3 fruit fly cellular contexts compared by ENCODE assay signal in the genomic region with DNA sequence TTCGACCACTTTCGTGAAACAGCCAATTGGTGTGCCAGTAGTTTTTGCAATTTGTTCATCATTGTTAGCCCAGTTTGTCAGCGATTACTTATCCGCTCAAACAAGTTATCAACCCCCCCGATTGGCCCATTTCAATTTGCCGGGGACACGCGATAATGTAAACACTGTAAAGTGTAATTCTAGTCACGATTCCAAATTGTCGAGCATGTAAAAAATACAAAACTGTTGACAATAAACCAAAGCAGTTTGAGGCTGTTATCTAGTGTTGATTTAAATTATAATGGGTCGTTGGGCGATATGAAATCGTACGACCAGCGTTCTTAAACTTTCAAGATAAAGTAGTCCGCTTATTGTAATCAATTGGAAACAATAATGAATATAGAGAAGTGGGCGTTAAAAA.
TF ChIP-seq lines count a peak whose summit lies in the region.

No protein-coding gene starts in this region.

- no peak for TF ChIP-seq CTCF in whole organism, embryonic (GFP tag; optimal IDR thresholded peaks at IDR 0.05; lab: Kevin White, UChicago)

TF ChIP-seq in whole organism, adult, 20 proteins besides CTCF, POLR2A, EP300 and RAD21:
- TF ChIP-seq kay (GFP tag; lab: Kevin White, UChicago; ENCODE audit: borderline replicate concordance) (no peak), cic (GFP tag; optimal IDR thresholded peaks at IDR 0.05; lab: Kevin White, UChicago) (peak; percentile 85), Mnt (GFP tag; optimal IDR thresholded peaks at IDR 0.05; lab: Kevin White, UChicago) (peak; percentile 8), CG33017 (tag; optimal IDR thresholded peaks at IDR 0.05; lab: Kevin White, UChicago) (peak; percentile 30), CG12768 (GFP tag; optimal IDR thresholded peaks at IDR 0.05; lab: Kevin White, UChicago) (peak; percentile 67), CG1620 (GFP tag; optimal IDR thresholded peaks at IDR 0.05; lab: Kevin White, UChicago) (no peak), ovo (GFP tag; optimal IDR thresholded peaks at IDR 0.05; lab: Kevin White, UChicago) (no peak), CG14711 (tag; optimal IDR thresholded peaks at IDR 0.05; lab: Kevin White, UChicago) (peak; percentile 31), CG7101 (tag; optimal IDR thresholded peaks at IDR 0.05; lab: Kevin White, UChicago) (peak; percentile 3), CG7045 (GFP tag; optimal IDR thresholded peaks at IDR 0.05; lab: Kevin White, UChicago) (peak; percentile 51)

TF ChIP-seq in whole organism, embryonic, 481 proteins besides CTCF, POLR2A, EP300 and RAD21 (continues in another document):
- TF ChIP-seq sob (GFP tag; IDR thresholded peaks at IDR 0.05; lab: Robert Waterston, UW) (peak; percentile 45; the same call in 1 of the 2 replicates), CG5953 (GFP tag; IDR thresholded peaks at IDR 0.05; lab: Robert Waterston, UW) (no peak), CG13775 (GFP tag; optimal IDR thresholded peaks at IDR 0.05; lab: Kevin White, UChicago) (no peak), exex (tag; optimal IDR thresholded peaks at IDR 0.05; lab: Kevin White, UChicago) (peak; percentile 88), GATAe (GFP tag; conservative IDR thresholded peaks at IDR 0.05; lab: Robert Waterston, UW) (no peak; the same call in 1 of the 2 replicates), Fer1 (GFP tag; optimal IDR thresholded peaks at IDR 0.05; lab: Kevin White, UChicago) (peak; percentile 17), wek (GFP tag; optimal IDR thresholded peaks at IDR 0.05; lab: Kevin White, UChicago) (no peak), CG10543 (GFP tag; optimal IDR thresholded peaks at IDR 0.05; lab: Kevin White, UChicago) (peak; percentile 32), Scr (GFP tag; IDR thresholded peaks at IDR 0.05; lab: Robert Waterston, UW; ENCODE audit: partially characterized antibody) (no peak), CG12769 (tag; optimal IDR thresholded peaks at IDR 0.05; lab: Kevin White, UChicago) (peak; percentile 9), vvl (GFP tag; IDR thresholded peaks at IDR 0.05; lab: Robert Waterston, UW) (no peak), CG12071 (GFP tag; optimal IDR thresholded peaks at IDR 0.05; lab: Kevin White, UChicago) (peak; percentile 21), B-H2 (GFP tag; optimal IDR thresholded peaks at IDR 0.05; lab: Kevin White, UChicago) (peak; percentile 3), sisA (GFP tag; IDR thresholded peaks at IDR 0.05; lab: Robert Waterston, UW) (no peak), dmrt99B (tag; optimal IDR thresholded peaks at IDR 0.05; lab: Kevin White, UChicago) (no peak), eve (GFP tag; optimal IDR thresholded peaks at IDR 0.05; lab: Kevin White, UChicago) (no peak), lab (GFP tag; optimal IDR thresholded peaks at IDR 0.05; lab: Kevin White, UChicago) (peak; percentile 15), gcm2 (GFP tag; optimal IDR thresholded peaks at IDR 0.05; lab: Kevin White, UChicago) (no peak), Ets65A (GFP tag; lab: Kevin White, UChicago) (peak; percentile 3), CG4360 (GFP tag; IDR thresholded peaks at IDR 0.05; lab: Robert Waterston, UW) (no peak), p53 (GFP tag; optimal IDR thresholded peaks at IDR 0.05; lab: Kevin White, UChicago) (no peak), oc (tag; optimal IDR thresholded peaks at IDR 0.05; lab: Kevin White, UChicago) (no peak), grn (GFP tag; optimal IDR thresholded peaks at IDR 0.05; lab: Kevin White, UChicago) (peak; percentile 13), CG8290 (GFP tag; optimal IDR thresholded peaks at IDR 0.05; lab: Kevin White, UChicago) (no peak), CG8290 (tag; optimal IDR thresholded peaks at IDR 0.05; lab: Kevin White, UChicago) (peak in 1 of 2 experiments; percentile 8), sens (GFP tag; lab: Kevin White, UChicago) (no peak), hbn (GFP tag; IDR thresholded peaks at IDR 0.05; lab: Robert Waterston, UW; ENCODE audit: partially characterized antibody) (no peak), Hey (tag; optimal IDR thresholded peaks at IDR 0.05; lab: Kevin White, UChicago) (no peak), CG1024 (GFP tag; IDR thresholded peaks at IDR 0.05; lab: Robert Waterston, UW) (no peak), CG3281 (GFP tag; optimal IDR thresholded peaks at IDR 0.05; lab: Kevin White, UChicago) (peak; percentile 7), CG7928 (GFP tag; optimal IDR thresholded peaks at IDR 0.05; lab: Kevin White, UChicago) (no peak), CG32532 (GFP tag; IDR thresholded peaks at IDR 0.05; lab: Robert Waterston, UW) (no peak), Med (GFP tag; lab: Kevin White, UChicago) (peak; percentile 51), CG4328 (GFP tag; optimal IDR thresholded peaks at IDR 0.05; lab: Kevin White, UChicago) (no peak), cg (GFP tag; optimal IDR thresholded peaks at IDR 0.05; lab: Kevin White, UChicago) (no peak), NfI (GFP tag; optimal IDR thresholded peaks at IDR 0.05; lab: Kevin White, UChicago) (no peak), Lim3 (GFP tag; IDR thresholded peaks at IDR 0.05; lab: Robert Waterston, UW) (no peak), cwo (GFP tag; optimal IDR thresholded peaks at IDR 0.05; lab: Kevin White, UChicago) (peak; percentile 60), CG11723 (GFP tag; optimal IDR thresholded peaks at IDR 0.05; lab: Kevin White, UChicago) (no peak), CG13296 (GFP tag; optimal IDR thresholded peaks at IDR 0.05; lab: Kevin White, UChicago) (peak; percentile 50)

TF ChIP-seq in whole organism, prepupa, 60 proteins besides CTCF, POLR2A, EP300 and RAD21:
- TF ChIP-seq Blimp-1 (GFP tag; optimal IDR thresholded peaks at IDR 0.05; lab: Kevin White, UChicago) (no peak), fkh (GFP tag; optimal IDR thresholded peaks at IDR 0.05; lab: Kevin White, UChicago) (peak; percentile 23), ss (GFP tag; optimal IDR thresholded peaks at IDR 0.05; lab: Kevin White, UChicago) (peak in 1 of 2 experiments; percentile 37), net (GFP tag; optimal IDR thresholded peaks at IDR 0.05; lab: Kevin White, UChicago) (no peak), OdsH (GFP tag; optimal IDR thresholded peaks at IDR 0.05; lab: Kevin White, UChicago) (no peak), CG16779 (tag; optimal IDR thresholded peaks at IDR 0.05; lab: Kevin White, UChicago) (no peak), Eip93F (GFP tag; optimal IDR thresholded peaks at IDR 0.05; lab: Kevin White, UChicago) (no peak), CG10631 (GFP tag; optimal IDR thresholded peaks at IDR 0.05; lab: Kevin White, UChicago) (no peak), CG15336 (GFP tag; IDR thresholded peaks at IDR 0.05; lab: Robert Waterston, UW) (no peak), CG6163 (GFP tag; IDR thresholded peaks at IDR 0.05; lab: Robert Waterston, UW) (0 out of 3 replicates have a peak, but pooled peaks have one; percentile 9), Smox (GFP tag; optimal IDR thresholded peaks at IDR 0.05; lab: Kevin White, UChicago) (no peak), achi (GFP tag; optimal IDR thresholded peaks at IDR 0.05; lab: Kevin White, UChicago) (no peak)
